Fruit fly (Drosophila melanogaster): ENCODE data around the gene me31B.

Gene me31B

DNA sequence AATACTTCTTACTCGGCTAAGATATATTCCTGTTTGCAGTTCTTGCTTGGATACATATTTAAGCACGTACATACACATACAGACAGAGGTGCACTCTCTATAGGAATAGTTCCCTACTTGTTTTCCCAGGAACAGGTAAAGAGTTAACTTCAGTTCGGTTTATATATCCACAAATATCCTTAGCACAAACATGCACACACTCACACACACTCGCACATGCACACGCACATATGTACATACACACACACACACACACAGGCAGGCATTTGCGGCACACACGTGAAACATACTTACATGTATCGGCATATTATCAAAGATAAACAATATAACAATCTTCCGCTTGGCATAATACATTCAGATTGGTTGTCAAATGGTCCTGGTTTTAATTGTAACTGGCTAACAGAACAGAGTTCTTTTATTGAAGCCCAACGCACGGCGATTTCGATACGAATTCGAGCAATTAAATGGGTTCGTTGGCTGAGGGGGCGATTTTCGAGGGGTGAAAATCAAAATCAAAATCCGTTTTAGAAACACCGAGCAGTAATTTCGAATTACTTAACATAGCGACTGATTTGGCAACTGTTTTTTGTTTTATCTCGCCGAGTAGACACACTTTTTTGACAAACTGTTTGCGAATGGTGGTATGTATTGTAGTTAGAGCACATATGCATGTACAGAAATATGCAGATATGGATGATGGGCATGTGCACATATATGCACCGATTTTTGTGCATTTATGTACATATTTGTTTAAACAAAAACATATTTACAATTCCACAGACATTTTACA lies 21.0 kb downstream of the me31B start:
- TF ChIP-seq noc (tag; optimal IDR thresholded peaks at IDR 0.05), result no peak

DNA sequence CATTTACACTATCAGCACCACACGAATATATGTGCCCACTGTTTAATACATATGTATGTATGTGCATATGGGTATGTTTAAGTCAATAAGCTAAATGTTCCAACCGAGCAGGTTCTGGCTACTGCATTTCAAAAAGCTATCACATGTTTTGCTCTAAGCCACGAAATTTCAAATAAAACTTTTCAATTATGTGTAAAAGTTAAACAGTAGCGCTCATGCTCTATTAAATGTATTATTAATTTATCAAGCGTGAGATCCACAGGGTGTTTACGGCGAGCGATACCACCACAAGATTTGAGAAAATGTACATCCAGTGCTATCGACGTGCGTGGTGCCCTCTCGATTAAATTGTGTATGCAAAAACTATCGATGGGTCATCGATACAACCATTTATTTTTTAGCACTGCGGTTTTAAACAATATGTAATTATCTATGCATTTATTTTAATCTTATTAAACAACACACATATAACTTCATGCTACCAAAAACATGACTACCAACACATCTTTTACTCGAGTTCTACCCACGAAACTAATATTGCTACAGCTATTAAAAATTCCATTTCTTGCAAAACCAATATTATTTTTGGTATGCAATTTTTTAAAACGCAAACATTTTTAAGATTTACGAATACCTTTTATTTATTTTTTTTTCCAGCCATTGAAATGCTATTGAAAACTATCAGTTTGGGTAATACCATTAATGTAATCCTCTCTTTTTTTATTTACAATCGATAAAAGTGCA lies 21.8 kb downstream of the me31B start, which contains the start of gene Pten:
Gene Pten (minus strand): TSS at position 300 of the 744 bp plus-strand sequence.
- TF ChIP-seq noc (tag; optimal IDR thresholded peaks at IDR 0.05), result no peak

DNA sequence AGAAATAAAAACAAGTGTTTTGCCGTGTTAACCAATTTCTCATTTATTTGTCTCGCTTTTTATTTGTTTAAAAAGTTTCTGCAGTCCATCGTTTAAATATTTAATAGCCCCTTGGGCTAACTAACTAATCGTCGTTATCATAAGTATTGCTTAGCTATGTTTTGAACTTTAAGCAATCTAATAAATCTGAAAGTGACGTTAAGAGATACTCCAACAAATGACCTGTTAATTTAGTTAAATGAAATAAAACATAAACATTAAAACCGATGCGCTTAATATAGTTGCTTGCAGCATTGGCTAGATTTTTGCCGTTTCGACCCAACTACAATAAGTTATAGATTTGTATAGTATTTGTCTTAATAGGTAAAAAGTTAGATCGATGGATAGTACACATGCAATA lies 22.6 kb downstream of the me31B start:
- TF ChIP-seq noc (tag; optimal IDR thresholded peaks at IDR 0.05), result no peak

DNA sequence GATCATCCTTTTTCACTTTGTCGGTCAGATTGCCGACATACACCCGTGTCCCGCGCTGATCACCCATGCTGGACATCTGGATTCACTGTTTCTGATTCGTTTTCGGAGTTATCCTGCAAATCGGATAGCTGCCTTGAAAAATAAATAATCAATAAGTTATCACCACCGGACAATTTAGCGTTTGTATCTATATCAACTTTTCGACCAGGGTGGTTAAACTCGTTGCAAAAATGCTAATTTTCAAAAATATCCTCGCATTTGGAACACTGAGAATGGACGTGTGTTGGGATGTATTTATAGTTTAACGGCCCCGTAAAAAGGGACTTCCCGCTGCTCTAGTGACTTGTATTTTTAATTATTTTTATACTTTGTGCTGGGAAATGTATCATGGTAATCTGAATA lies 24.2 kb downstream of the me31B start, which contains the start of gene Rsf1:
Gene Rsf1 (minus strand): TSS at position 212 of the 402 bp plus-strand sequence.
- TF ChIP-seq noc (tag; optimal IDR thresholded peaks at IDR 0.05), result no peak

DNA sequence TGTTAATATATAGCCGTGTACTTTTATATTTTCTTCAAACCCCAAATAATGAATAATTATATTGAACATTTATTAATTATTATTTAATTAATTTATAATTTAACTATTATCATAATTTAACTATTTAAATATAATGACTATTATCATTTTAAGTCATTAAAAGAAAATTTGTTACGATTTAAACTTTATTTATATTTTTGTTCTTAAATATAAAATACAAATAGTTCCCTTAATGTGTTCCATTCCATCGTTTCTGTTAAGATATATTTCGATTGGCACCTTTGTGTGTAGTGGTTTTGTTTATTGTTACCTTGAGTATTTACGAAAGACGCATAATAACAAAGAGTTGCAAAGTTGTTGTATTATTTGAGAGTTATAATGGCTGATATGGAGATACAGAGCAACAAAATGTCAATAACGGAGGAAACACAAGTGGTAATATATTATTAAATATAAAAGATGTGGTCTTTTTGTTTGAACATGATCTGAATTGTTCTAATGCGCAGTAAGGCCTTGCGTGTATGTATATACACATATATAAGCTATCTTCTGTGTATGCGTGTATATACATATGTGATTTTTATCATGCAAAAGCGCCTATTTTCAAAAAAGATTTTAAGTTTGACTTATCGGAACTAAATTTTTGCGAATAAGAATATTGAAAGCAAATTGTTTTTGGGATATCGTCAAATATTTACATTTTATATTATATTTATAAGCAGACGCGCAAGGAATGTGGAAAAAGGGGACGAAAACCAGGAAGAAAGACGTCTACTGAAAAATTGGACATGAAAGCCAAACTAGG lies 24.9 kb downstream of the me31B start, which contains the start of gene REPTOR-BP:
Gene REPTOR-BP (plus strand): TSS at position 296 of the 805 bp plus-strand sequence.
- no peak for TF ChIP-seq noc (tag; optimal IDR thresholded peaks at IDR 0.05)

DNA sequence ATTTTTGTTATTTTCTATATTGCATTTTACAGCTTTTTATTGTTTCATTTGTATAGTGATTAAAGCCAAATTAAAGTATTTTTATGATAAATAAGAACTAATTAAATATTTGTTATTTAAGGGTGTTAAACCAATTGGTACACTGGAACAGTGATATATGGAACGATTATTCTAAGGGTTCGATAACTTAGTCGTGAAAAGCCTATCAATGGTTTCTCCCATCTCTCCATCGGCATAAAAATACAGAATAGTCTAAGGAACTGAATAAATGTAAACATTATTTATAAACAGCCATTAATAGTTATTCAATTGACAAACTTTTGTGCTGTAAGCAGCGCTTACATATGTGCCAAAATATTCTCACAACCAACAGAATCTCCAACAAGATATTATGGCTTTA lies 26.0 kb downstream of the me31B start, which contains the start of gene Mob3:
Gene Mob3 (plus strand): TSS at position 208 of the 400 bp plus-strand sequence.
- no peak for TF ChIP-seq noc (tag; optimal IDR thresholded peaks at IDR 0.05)

DNA sequence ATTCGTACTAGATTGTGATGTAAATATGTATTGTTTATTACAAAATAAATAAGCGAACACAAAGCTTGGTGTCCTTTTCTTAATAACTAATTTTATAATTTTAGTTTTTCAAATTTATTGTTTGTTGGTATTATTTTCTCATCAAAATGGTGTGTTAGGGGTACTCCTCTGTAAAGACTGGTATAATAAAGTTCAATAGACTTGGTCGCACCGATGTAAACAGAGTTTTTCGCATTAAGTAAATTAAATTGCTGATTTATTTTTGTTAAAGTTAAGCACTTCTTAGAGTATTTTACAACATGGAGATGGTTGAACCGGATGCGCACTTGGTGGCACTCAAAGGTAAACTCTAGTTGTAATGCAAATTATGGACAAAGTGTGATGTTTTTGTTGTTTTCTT lies 27.4 kb downstream of the me31B start, which contains the start of gene CG4953:
Gene CG4953 (plus strand): TSS at position 193 of the 400 bp plus-strand sequence.
- TF ChIP-seq noc (tag; optimal IDR thresholded peaks at IDR 0.05), result no peak

DNA sequence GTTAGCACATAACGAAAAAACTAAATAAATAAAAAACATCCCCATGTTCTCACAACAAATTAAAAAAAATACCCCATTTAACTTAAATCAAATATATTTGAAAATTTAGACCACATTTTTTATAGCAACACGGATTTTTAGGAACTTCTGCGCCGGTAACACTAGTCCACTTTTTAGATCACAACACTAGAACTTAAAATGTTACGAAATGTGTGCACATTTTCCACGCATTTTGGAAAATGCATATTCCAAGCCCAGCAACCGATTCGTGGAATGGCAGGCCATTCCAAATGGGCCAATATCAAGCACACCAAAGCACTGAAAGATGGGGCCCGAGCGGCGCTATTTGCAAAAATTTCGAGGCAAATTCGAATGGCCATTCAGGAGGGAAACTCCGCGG lies 29.5 kb downstream of the me31B start, which contains the start of gene CG4957:
Gene CG4957 (plus strand): TSS at position 185 of the 400 bp plus-strand sequence.
- no peak for TF ChIP-seq noc (tag; optimal IDR thresholded peaks at IDR 0.05)

DNA sequence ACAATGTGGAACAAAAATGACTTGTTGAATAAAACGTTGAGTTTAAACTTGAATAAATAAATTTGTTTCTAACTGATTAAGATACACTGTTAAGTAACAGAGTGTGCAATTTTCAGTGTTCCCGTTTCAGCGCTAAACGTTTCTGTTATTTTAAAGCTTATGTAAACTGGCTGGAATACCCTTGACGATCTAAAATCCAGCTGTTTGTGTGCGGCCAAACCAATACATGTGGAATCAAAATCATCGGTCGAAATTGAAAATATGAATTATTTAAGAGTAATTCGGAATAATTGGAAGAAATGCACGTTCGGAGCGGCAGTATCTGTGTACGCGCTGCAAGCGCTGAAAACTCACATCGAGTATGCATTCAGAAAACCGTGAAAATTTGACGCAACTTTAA lies 30.7 kb downstream of the me31B start, which contains the start of gene Mulk:
Gene Mulk (plus strand): TSS at position 198 of the 400 bp plus-strand sequence.
- no peak for TF ChIP-seq noc (tag; optimal IDR thresholded peaks at IDR 0.05)

DNA sequence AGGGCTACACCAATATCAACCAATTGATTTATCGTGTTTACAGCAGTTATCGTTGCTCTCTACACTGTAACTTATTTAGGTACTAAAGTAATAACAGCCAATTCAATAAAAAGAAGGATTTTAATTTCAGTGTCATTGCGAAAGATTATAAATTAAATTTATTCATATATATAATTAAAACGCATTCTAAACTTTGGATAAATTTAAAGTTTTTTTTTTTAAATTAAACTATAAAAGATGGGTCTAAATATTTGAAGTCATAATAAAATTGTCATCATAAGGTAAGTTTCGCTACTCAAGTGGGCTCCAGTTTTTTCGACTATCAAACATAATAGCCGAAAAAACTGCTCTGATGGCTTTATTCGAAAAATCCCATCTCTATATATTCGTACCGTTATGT lies 33.1 kb downstream of the me31B start, which contains the start of gene trk:
Gene trk (minus strand): TSS at position 101 of the 400 bp plus-strand sequence.
- no peak for TF ChIP-seq noc (tag; optimal IDR thresholded peaks at IDR 0.05)

DNA sequence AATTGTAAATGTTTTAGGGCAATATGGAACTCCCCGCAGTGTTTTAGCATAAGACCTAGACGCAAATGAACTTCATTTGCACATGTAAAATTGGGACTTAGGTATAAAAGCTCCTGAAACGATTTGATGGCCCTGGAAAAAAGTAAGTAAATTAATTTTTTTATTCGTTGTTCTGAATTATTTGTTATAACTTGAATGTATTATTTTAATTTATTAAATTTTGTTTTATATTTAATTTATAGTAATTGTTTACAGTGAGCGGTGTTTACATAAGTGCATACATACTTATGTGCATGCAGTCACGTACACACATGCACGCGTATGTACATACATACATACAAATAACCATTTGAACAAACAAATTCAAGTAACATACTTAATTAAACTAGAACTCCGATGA lies 37.3 kb downstream of the me31B start:
- no peak for TF ChIP-seq noc (tag; optimal IDR thresholded peaks at IDR 0.05)

DNA sequence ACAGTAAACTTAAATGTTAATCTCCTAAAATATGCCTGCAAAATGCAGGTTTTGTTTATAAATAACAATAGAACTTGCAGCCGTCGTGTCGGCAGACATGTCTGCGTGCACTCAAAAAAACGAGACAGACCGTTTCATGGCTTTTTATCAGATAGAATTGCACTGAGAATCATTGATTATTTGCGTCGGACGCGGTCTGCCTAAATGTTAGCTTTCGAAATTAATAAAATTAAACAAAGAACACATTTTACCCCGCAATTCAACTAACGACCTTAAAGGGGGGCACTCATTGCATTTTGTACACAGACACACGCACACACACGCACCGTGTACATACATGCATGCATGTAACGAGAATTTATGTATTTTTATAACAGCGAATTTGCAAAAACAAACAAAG lies 37.7 kb downstream of the me31B start:
- no peak for TF ChIP-seq noc (tag; optimal IDR thresholded peaks at IDR 0.05)

DNA sequence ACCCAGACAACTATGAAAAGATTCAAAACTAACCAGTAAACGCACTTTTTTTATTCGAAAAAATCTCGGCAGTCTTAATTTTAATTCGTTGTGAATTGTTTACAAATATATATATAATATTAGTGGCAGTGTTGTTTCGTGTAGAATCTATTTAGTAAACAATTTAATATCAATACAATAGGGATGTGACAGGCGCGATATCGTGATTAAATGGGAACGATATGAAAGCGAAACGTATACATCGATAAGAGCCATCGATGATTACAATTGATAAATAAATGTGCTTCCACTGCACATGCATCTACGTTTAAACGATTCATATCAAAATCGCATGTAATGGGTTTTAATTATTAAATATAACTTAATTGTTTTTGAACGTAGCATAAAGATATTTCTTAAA lies 38.2 kb downstream of the me31B start:
- no peak for TF ChIP-seq noc (tag; optimal IDR thresholded peaks at IDR 0.05)

DNA sequence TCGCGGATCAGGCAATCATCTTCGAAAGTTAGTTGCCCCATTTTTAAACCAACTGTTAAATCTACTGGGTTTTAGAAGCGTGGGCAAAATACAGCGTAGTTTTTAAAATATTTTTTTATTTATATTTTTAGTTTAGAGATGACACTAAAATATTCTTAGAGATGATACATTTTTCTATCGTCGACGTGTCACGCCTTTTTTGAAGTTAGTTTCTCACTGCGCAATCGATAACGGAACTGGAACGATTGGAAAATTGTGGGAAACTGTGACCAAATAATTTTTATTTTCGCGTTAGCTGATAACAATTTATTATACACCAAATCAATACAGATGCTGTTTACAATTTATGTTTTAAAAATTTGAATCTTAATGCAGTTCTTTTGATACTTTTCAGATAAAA lies 39.5 kb downstream of the me31B start, which contains the start of gene Utx:
Gene Utx (minus strand): TSS at position 154 of the 400 bp plus-strand sequence.
- TF ChIP-seq noc (tag; optimal IDR thresholded peaks at IDR 0.05), result no peak

DNA sequence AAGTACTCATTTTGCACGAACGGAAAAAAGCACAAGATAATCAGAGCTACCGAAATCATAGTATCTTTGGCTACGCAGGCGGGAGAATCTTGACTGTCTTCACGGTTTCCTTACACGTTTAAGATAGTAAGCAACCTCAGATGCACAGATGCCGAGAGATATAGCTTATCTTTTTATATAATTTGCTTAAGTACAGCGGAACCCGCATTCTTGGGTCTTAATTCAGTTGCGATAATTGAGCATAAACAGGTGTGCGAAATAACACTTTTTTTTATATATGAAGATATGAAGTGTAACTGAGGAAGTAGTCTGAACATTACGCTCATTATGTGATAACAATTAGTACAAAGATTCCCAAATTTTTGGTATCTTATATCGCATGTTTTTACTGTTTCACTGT lies 41.6 kb downstream of the me31B start, which contains the start of gene CG34043:
Gene CG34043 (minus strand): TSS at position 101 of the 400 bp plus-strand sequence.
- no peak for TF ChIP-seq noc (tag; optimal IDR thresholded peaks at IDR 0.05)
